Worm (Caenorhabditis elegans) whole organism, L4 larva: ENCODE measurements around the gene frpr-7.

Source experiments
- F10B5.3 ChIP-seq: sonication (generic microtip); optimal IDR thresholded peaks from 2 replicates; lab custom pipeline; 2016; ENCODE audit warnings: mild to moderate bottlenecking, missing genetic modification characterization, missing compliant biosample characterization
- aha-1 ChIP-seq: fragments of 150-350 bp; peaks from one replicate; lab custom pipeline; 2014; ENCODE audit warnings: missing biosample characterization, missing genetic modification characterization
- ama-1 ChIP-seq: fragments of 150-350 bp; optimal IDR thresholded peaks from 2 replicates; lab custom pipeline; 2014; ENCODE audit warnings: inconsistent platforms, mixed read lengths
- lir-3 ChIP-seq: sonication (generic microtip); optimal IDR thresholded peaks from 2 replicates; lab custom pipeline; 2016; ENCODE audit warnings: mild to moderate bottlenecking, missing genetic modification characterization, missing compliant biosample characterization
- nhr-76 ChIP-seq: fragments of 150-350 bp; optimal IDR thresholded peaks from 2 replicates; lab custom pipeline; 2014; ENCODE audit warnings: missing biosample characterization, missing genetic modification characterization
- skn-1 ChIP-seq: fragments of 150-350 bp; optimal IDR thresholded peaks from 2 replicates; lab custom pipeline; 2014; ENCODE audit warnings: missing biosample characterization, missing genetic modification characterization
- unc-62 ChIP-seq, 3 experiments: fragments of 150-350 bp in 1 of 3; sonication (generic microtip); optimal IDR thresholded peaks in 2 of 3; peaks in 1 of 3; 1 replicate in 1 of 3; 2 replicates in 2 of 3; lab custom pipeline; 2014 to 2017; ENCODE audit warnings: missing biosample characterization in 3 of 3, missing genetic modification characterization in 3 of 3, missing genetic modification reagents in 3 of 3, missing genotype in 1 of 3
- zfp-3 ChIP-seq: fragments of 200-800 bp; sonication (Bioruptor generic); conservative IDR thresholded peaks from 2 replicates; pipeline ENCODE4 v1.3.6; 2022; ENCODE audit warnings: missing genetic modification reagents, missing genetic modification characterization, missing compliant biosample characterization

DNA sequence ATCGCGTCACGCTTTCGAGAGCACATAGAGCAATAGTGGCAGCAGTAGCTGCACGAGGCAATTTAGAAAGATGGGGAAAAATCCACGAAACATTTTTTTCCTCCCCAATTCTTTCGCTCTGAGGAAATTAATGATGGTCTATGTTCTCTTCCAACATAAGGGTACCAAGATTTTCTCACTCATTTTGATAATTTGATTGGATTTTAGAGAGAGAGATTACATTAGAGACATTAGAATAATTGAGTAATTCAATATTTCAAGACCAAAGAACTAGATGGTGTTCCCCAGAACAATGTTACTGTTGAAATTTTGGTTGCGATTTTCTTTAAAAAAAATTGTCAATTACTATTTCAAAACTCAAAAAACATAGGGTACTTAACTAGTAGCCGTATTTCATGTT, 58.3 kb downstream of the frpr-7 start:
- no peak for TF ChIP-seq F10B5.3 (tag; lab: Kevin White, UChicago)
- no peak for TF ChIP-seq aha-1 (tag; lab: Kevin White, UChicago)
- TF ChIP-seq nhr-76 (tag; lab: Kevin White, UChicago): no peak
- no peak for TF ChIP-seq zfp-3 (GFP tag; lab: Robert Waterston, UW)
- TF ChIP-seq lir-3: no peak
- TF ChIP-seq skn-1 (tag; lab: Kevin White, UChicago): no peak
- no peak for TF ChIP-seq ama-1
- TF ChIP-seq unc-62 (GFP tag; optimal IDR thresholded peaks at IDR 0.05 in 1 of 2; lab: Kevin White, UChicago): no peak
- TF ChIP-seq unc-62 (tag; optimal IDR thresholded peaks at IDR 0.05; lab: Kevin White, UChicago): no peak
